Fruit fly (Drosophila melanogaster) whole organism, embryonic: ENCODE measurements around the gene CG9503.

ENCODE experiments used
- Atf6 ChIP-seq: fragments of 200-800 bp; sonication (Bioruptor generic); IDR thresholded peaks from 2 replicates; pipeline ENCODE4 v1.3.6; 2022; ENCODE audit warnings: missing biosample characterization, missing genetic modification characterization
- CG1024 ChIP-seq: fragments of 200-800 bp; sonication (Bioruptor generic); IDR thresholded peaks from 2 replicates; pipeline ENCODE4 v1.3.6; 2022; ENCODE audit warnings: missing biosample characterization, missing genetic modification characterization
- CG12299 ChIP-seq: fragments of 200-800 bp; sonication (Bioruptor generic); optimal IDR thresholded peaks from 2 replicates; lab custom pipeline; 2018; ENCODE audit warnings: missing biosample characterization, mild to moderate bottlenecking, missing genetic modification characterization
- CG12769 ChIP-seq: fragments of 200-800 bp; sonication (Bioruptor generic); optimal IDR thresholded peaks from 2 replicates; lab custom pipeline; 2019; ENCODE audit warnings: missing biosample characterization, mild to moderate bottlenecking, missing genetic modification characterization, moderate library complexity
- CG13424 ChIP-seq: fragments of 200-800 bp; sonication (Bioruptor generic); optimal IDR thresholded peaks from 2 replicates; lab custom pipeline; 2019; ENCODE audit warnings: missing biosample characterization, mild to moderate bottlenecking, missing genetic modification characterization, moderate library complexity
- CG13894 ChIP-seq: fragments of 200-800 bp; sonication (Bioruptor generic); optimal IDR thresholded peaks from 3 replicates; lab custom pipeline; 2018; ENCODE audit warnings: missing biosample characterization, mild to moderate bottlenecking, missing genetic modification characterization, moderate library complexity
- CG15073 ChIP-seq: fragments of 200-800 bp; sonication (Bioruptor generic); optimal IDR thresholded peaks from 2 replicates; lab custom pipeline; 2016; ENCODE audit warnings: missing biosample characterization, missing genetic modification characterization
- CG17385 ChIP-seq: fragments of 200-800 bp; sonication (Bioruptor generic); optimal IDR thresholded peaks from 3 replicates; lab custom pipeline; 2018; ENCODE audit warnings: missing biosample characterization, mild to moderate bottlenecking, missing genetic modification characterization
- CG1792 ChIP-seq: fragments of 200-800 bp; sonication (Bioruptor generic); optimal IDR thresholded peaks from 2 replicates; lab custom pipeline; 2016; ENCODE audit warnings: missing biosample characterization, missing genetic modification characterization
- CG18476 ChIP-seq: fragments of 200-800 bp; sonication (Bioruptor generic); optimal IDR thresholded peaks from 2 replicates; lab custom pipeline; 2016; ENCODE audit warnings: missing biosample characterization, mild to moderate bottlenecking, missing genetic modification characterization
- CG18619 ChIP-seq: fragments of 200-800 bp; sonication (Bioruptor generic); optimal IDR thresholded peaks from 3 replicates; lab custom pipeline; 2017; ENCODE audit warnings: missing biosample characterization, mild to moderate bottlenecking, missing genetic modification characterization
- CG2678 ChIP-seq: fragments of 200-800 bp; sonication (Bioruptor generic); optimal IDR thresholded peaks from 3 replicates; lab custom pipeline; 2019; ENCODE audit warnings: missing biosample characterization, mild to moderate bottlenecking, missing genetic modification characterization, moderate library complexity
- CG2875 ChIP-seq: fragments of 200-800 bp; sonication (Bioruptor generic); optimal IDR thresholded peaks from 2 replicates; lab custom pipeline; 2017; ENCODE audit warnings: missing biosample characterization, mild to moderate bottlenecking, missing genetic modification characterization, missing genetic modification reagents
- CG31388 ChIP-seq: fragments of 200-800 bp; sonication (Bioruptor generic); optimal IDR thresholded peaks from 2 replicates; lab custom pipeline; 2016; ENCODE audit warnings: missing biosample characterization, missing genetic modification characterization
- CG6689 ChIP-seq: fragments of 200-800 bp; sonication (Bioruptor generic); IDR thresholded peaks from 2 replicates; pipeline ENCODE4 v1.3.6; 2022; ENCODE audit warnings: missing biosample characterization, missing genetic modification characterization
- CG8359 ChIP-seq: fragments of 200-800 bp; sonication (Bioruptor generic); optimal IDR thresholded peaks from 2 replicates; lab custom pipeline; 2017; ENCODE audit warnings: missing biosample characterization, mild to moderate bottlenecking, missing genetic modification characterization, borderline replicate concordance
- Chrac-16 ChIP-seq: fragments of 200-800 bp; sonication (Bioruptor generic); optimal IDR thresholded peaks from 3 replicates; lab custom pipeline; 2016; ENCODE audit warnings: missing biosample characterization, missing genetic modification characterization
- Dbx ChIP-seq: fragments of 200-800 bp; sonication (Bioruptor generic); IDR thresholded peaks from 3 replicates; pipeline ENCODE4 v1.3.6; 2022; ENCODE audit warnings: missing biosample characterization, missing genetic modification characterization
- Drgx ChIP-seq: fragments of 200-800 bp; sonication (Bioruptor generic); IDR thresholded peaks from 2 replicates; pipeline ENCODE4 v1.3.6; 2022; ENCODE audit warnings: missing biosample characterization, missing genetic modification characterization
- Fer3 ChIP-seq: fragments of 200-800 bp; sonication (Bioruptor generic); optimal IDR thresholded peaks from 2 replicates; lab custom pipeline; 2018; ENCODE audit warnings: missing biosample characterization, mild to moderate bottlenecking, missing genetic modification characterization, moderate library complexity
- MESR4 ChIP-seq: fragments of 200-800 bp; sonication (Bioruptor generic); optimal IDR thresholded peaks from 2 replicates; lab custom pipeline; 2018; ENCODE audit warnings: missing biosample characterization, mild to moderate bottlenecking, missing genetic modification characterization, moderate library complexity
- Nf-YB ChIP-seq: fragments of 200-800 bp; sonication (Bioruptor generic); optimal IDR thresholded peaks from 3 replicates; lab custom pipeline; 2019; ENCODE audit warnings: missing biosample characterization, mild to moderate bottlenecking, missing genetic modification characterization, moderate library complexity
- Sin3A ChIP-seq: fragments of >200 bp; optimal IDR thresholded peaks from 2 replicates; lab custom pipeline; 2018
- Sox100B ChIP-seq: fragments of 200-800 bp; sonication (Bioruptor generic); optimal IDR thresholded peaks from 3 replicates; lab custom pipeline; 2018; ENCODE audit warnings: missing biosample characterization, mild to moderate bottlenecking, missing genetic modification characterization
- Spps ChIP-seq: fragments of 200-800 bp; sonication (Bioruptor generic); optimal IDR thresholded peaks from 2 replicates; lab custom pipeline; 2018; ENCODE audit warnings: missing biosample characterization, mild to moderate bottlenecking, missing genetic modification characterization
- Trl ChIP-seq, 3 experiments: fragments of >200 bp in 2 of 3; fragments of 200-800 bp in 1 of 3; sonication (Bioruptor generic) in 1 of 3; optimal IDR thresholded peaks; 2 replicates in 1 of 3; 3 replicates in 2 of 3; lab custom pipeline; 2016 to 2017; ENCODE audit warnings: missing biosample characterization in 1 of 3, missing genetic modification characterization in 1 of 3
- Usf ChIP-seq: fragments of 200-800 bp; sonication (Bioruptor generic); optimal IDR thresholded peaks from 2 replicates; lab custom pipeline; 2017; ENCODE audit warnings: missing genotype, missing biosample characterization, missing genetic modification characterization
- chm ChIP-seq: fragments of 200-800 bp; sonication (Bioruptor generic); IDR thresholded peaks from 2 replicates; pipeline ENCODE4 v1.3.6; 2022; ENCODE audit warnings: missing biosample characterization, missing genetic modification characterization
- crol ChIP-seq: fragments of 200-800 bp; sonication (Bioruptor generic); IDR thresholded peaks from 2 replicates; pipeline ENCODE4 v1.3.6; 2022; ENCODE audit warnings: missing biosample characterization, missing genetic modification characterization
- da ChIP-seq: fragments of 200-800 bp; sonication (Bioruptor generic); optimal IDR thresholded peaks from 2 replicates; lab custom pipeline; 2016; ENCODE audit warnings: missing biosample characterization, missing genetic modification characterization
- dan ChIP-seq: fragments of 200-800 bp; sonication (Bioruptor generic); IDR thresholded peaks from 2 replicates; pipeline ENCODE4 v1.3.6; 2022; ENCODE audit warnings: missing biosample characterization, missing genetic modification characterization
- ewg ChIP-seq: fragments of 200-800 bp; sonication (Bioruptor generic); optimal IDR thresholded peaks from 3 replicates; lab custom pipeline; 2017; ENCODE audit warnings: mild to moderate bottlenecking, missing biosample characterization, missing genetic modification reagents, missing genetic modification characterization
- gsb ChIP-seq: fragments of 200-800 bp; sonication (Bioruptor generic); IDR thresholded peaks from 2 replicates; pipeline ENCODE4 v1.3.6; 2022; ENCODE audit warnings: missing biosample characterization, missing genetic modification characterization
- ind ChIP-seq: fragments of 200-800 bp; sonication (Bioruptor generic); optimal IDR thresholded peaks from 3 replicates; lab custom pipeline; 2016; ENCODE audit warnings: missing biosample characterization, missing genetic modification characterization
- jing ChIP-seq: fragments of 200-800 bp; sonication (Bioruptor generic); optimal IDR thresholded peaks from 2 replicates; lab custom pipeline; 2018; ENCODE audit warnings: missing biosample characterization, mild to moderate bottlenecking, missing genetic modification characterization
- kni ChIP-seq: fragments of 200-800 bp; sonication (Bioruptor generic); optimal IDR thresholded peaks from 3 replicates; lab custom pipeline; 2017; ENCODE audit warnings: mild to moderate bottlenecking, missing biosample characterization, missing genetic modification reagents, missing genetic modification characterization
- maf-S ChIP-seq: fragments of 200-800 bp; sonication (Bioruptor generic); optimal IDR thresholded peaks from 2 replicates; lab custom pipeline; 2016; ENCODE audit warnings: missing biosample characterization, missing genetic modification characterization
- mirr ChIP-seq: fragments of 200-800 bp; sonication (Bioruptor generic); optimal IDR thresholded peaks from 3 replicates; lab custom pipeline; 2018; ENCODE audit warnings: missing biosample characterization, mild to moderate bottlenecking, missing genetic modification characterization
- mld ChIP-seq: fragments of 200-800 bp; sonication (Bioruptor generic); IDR thresholded peaks from 3 replicates; pipeline ENCODE4 v1.3.6; 2022; ENCODE audit warnings: missing biosample characterization, missing genetic modification characterization; ENCODE audit not compliant: partially characterized antibody
- nom ChIP-seq: fragments of 200-800 bp; sonication (Bioruptor generic); optimal IDR thresholded peaks from 2 replicates; lab custom pipeline; 2017; ENCODE audit warnings: missing biosample characterization, missing genetic modification characterization, mild to moderate bottlenecking, moderate library complexity, missing genetic modification reagents
- peb ChIP-seq: fragments of 200-800 bp; sonication (Bioruptor generic); IDR thresholded peaks from 2 replicates; pipeline ENCODE4 v1.3.6; 2022; ENCODE audit warnings: missing biosample characterization, missing genetic modification characterization
- pros ChIP-seq: fragments of 200-800 bp; sonication (Bioruptor generic); optimal IDR thresholded peaks from 3 replicates; lab custom pipeline; 2019; ENCODE audit warnings: missing biosample characterization, mild to moderate bottlenecking, missing genetic modification characterization, moderate library complexity
- ro ChIP-seq: fragments of 200-800 bp; sonication (Bioruptor generic); IDR thresholded peaks from 2 replicates; pipeline ENCODE4 v1.3.6; 2022; ENCODE audit warnings: missing biosample characterization, missing genetic modification characterization
- shn ChIP-seq: fragments of 200-800 bp; sonication (Bioruptor generic); optimal IDR thresholded peaks from 3 replicates; lab custom pipeline; 2016; ENCODE audit warnings: missing biosample characterization, missing genetic modification characterization
- sima ChIP-seq: fragments of 200-800 bp; sonication (Bioruptor generic); optimal IDR thresholded peaks from 2 replicates; lab custom pipeline; 2016; ENCODE audit warnings: missing biosample characterization, missing genetic modification characterization
- slou ChIP-seq: fragments of 200-800 bp; sonication (Bioruptor generic); optimal IDR thresholded peaks from 3 replicates; lab custom pipeline; 2016; ENCODE audit warnings: missing biosample characterization, missing genetic modification characterization
- ttk ChIP-seq: fragments of 200-800 bp; sonication (Bioruptor generic); IDR thresholded peaks from 2 replicates; pipeline ENCODE4 v2.1.2; 2022; ENCODE audit warnings: missing biosample characterization, missing genetic modification characterization
- usp ChIP-seq: fragments of >200 bp; optimal IDR thresholded peaks from 2 replicates; lab custom pipeline; 2017; ENCODE audit warnings: missing biosample characterization, missing genetic modification characterization

The CG9503 gene

dm6 chrX:14950273-14951272 is 27.3 kb upstream of the CG9503 start (continued):
- TF ChIP-seq gsb (GFP tag; lab: Robert Waterston, UW): peak; percentile 48
- TF ChIP-seq dan: peak; percentile 73; the same call in 1 of the 2 replicates
- peak; percentile 97 for TF ChIP-seq Drgx (GFP tag; lab: Robert Waterston, UW)
- TF ChIP-seq mld (GFP tag; lab: Robert Waterston, UW): no peak
- peak; percentile 40 for TF ChIP-seq slou (GFP tag; lab: Kevin White, UChicago)
- peak; percentile 50; the same call in 1 of the 3 replicates for TF ChIP-seq Dbx (GFP tag; lab: Robert Waterston, UW)
- TF ChIP-seq Sin3A: no peak
- peak; percentile 92 for TF ChIP-seq CG8359 (GFP tag; lab: Kevin White, UChicago)
- TF ChIP-seq kni: peak; percentile 90
- peak; percentile 43 for TF ChIP-seq chm (GFP tag; lab: Robert Waterston, UW)
- TF ChIP-seq CG13424: peak; percentile 97
- TF ChIP-seq Fer3: peak; percentile 82
- TF ChIP-seq CG2875: peak; percentile 92
- TF ChIP-seq Spps (tag; lab: Kevin White, UChicago): peak; percentile 96
- TF ChIP-seq jing (GFP tag; lab: Kevin White, UChicago): peak; percentile 91
- TF ChIP-seq Chrac-16 (GFP tag; lab: Kevin White, UChicago): peak; percentile 92
- TF ChIP-seq MESR4 (GFP tag; lab: Kevin White, UChicago): peak; percentile 13
- peak; percentile 84 for TF ChIP-seq Nf-YB (GFP tag; lab: Kevin White, UChicago)
- TF ChIP-seq CG6689 (GFP tag; lab: Robert Waterston, UW): peak; percentile 93
- peak; percentile 98 for TF ChIP-seq CG2678 (tag; lab: Kevin White, UChicago)
- peak; percentile 24; the same call in 1 of the 2 replicates for TF ChIP-seq crol
- TF ChIP-seq ttk (GFP tag; lab: Robert Waterston, UW): peak; percentile 87
- peak; percentile 54 for TF ChIP-seq pros (GFP tag; lab: Kevin White, UChicago)
- TF ChIP-seq CG17385 (GFP tag; lab: Kevin White, UChicago): peak; percentile 90
- peak; percentile 59 for TF ChIP-seq CG12769
- peak; percentile 26 for TF ChIP-seq sima (GFP tag; lab: Kevin White, UChicago)
- TF ChIP-seq Trl (optimal IDR thresholded peaks at IDR 0.05; lab: Kevin White, UChicago): peak; percentile 2 to 55
- peak; percentile 85 for TF ChIP-seq Trl (GFP tag; optimal IDR thresholded peaks at IDR 0.05; lab: Kevin White, UChicago)
- TF ChIP-seq CG13894 (tag; lab: Kevin White, UChicago): peak; percentile 6
- peak; percentile 85 for TF ChIP-seq CG12299 (tag; lab: Kevin White, UChicago)
- peak; percentile 70 for TF ChIP-seq maf-S (GFP tag; lab: Kevin White, UChicago)
- TF ChIP-seq peb (GFP tag; lab: Robert Waterston, UW): peak; percentile 87
- TF ChIP-seq nom (GFP tag; lab: Kevin White, UChicago): peak; percentile 96
- peak; percentile 90 for TF ChIP-seq ewg
- TF ChIP-seq CG1024 (GFP tag; lab: Robert Waterston, UW): peak; percentile 78
- TF ChIP-seq da (GFP tag; lab: Kevin White, UChicago): peak; percentile 36
- peak; percentile 63 for TF ChIP-seq CG15073
- TF ChIP-seq CG31388 (GFP tag; lab: Kevin White, UChicago): peak; percentile 48
- peak; percentile 78 for TF ChIP-seq ro
- TF ChIP-seq Sox100B (GFP tag; lab: Kevin White, UChicago): peak; percentile 98
- peak; percentile 12 for TF ChIP-seq mirr (GFP tag; lab: Kevin White, UChicago)
- TF ChIP-seq usp (GFP tag; lab: Kevin White, UChicago): no peak
- TF ChIP-seq Usf (GFP tag; lab: Kevin White, UChicago): peak; percentile 85
- TF ChIP-seq ind (GFP tag; lab: Kevin White, UChicago): peak; percentile 83
- peak; percentile 44 for TF ChIP-seq CG1792
- TF ChIP-seq CG18619 (GFP tag; lab: Kevin White, UChicago): peak; percentile 91
- peak; percentile 79; the same call in 1 of the 2 replicates for TF ChIP-seq Atf6 (GFP tag; lab: Robert Waterston, UW)
- peak; percentile 78 for TF ChIP-seq shn (GFP tag; lab: Kevin White, UChicago)
- peak; percentile 93 for TF ChIP-seq CG18476
